Worm (Caenorhabditis elegans) whole organism, late embryonic: ENCODE data around the gene F53H4.6.

ENCODE experiments used
- C38D4.7 ChIP-seq: fragments of 200-800 bp; sonication (Bioruptor generic); optimal IDR thresholded peaks from 2 replicates; lab custom pipeline; 2018; ENCODE audit warnings: mild to moderate bottlenecking, missing genetic modification characterization, moderate library complexity, missing compliant biosample characterization
- K09A11.1 ChIP-seq: sonication (generic microtip); optimal IDR thresholded peaks from 2 replicates; lab custom pipeline; 2017; ENCODE audit warnings: antibody characterized with exemption, mild to moderate bottlenecking, missing genetic modification characterization, missing compliant biosample characterization; ENCODE audit not compliant: insufficient read depth
- T23F11.4 ChIP-seq: fragments of 200-800 bp; sonication (Bioruptor generic); optimal IDR thresholded peaks from 2 replicates; lab custom pipeline; 2018; ENCODE audit warnings: mild to moderate bottlenecking, missing genetic modification characterization, missing compliant biosample characterization
- ahr-1 ChIP-seq: sonication (generic microtip); optimal IDR thresholded peaks from 2 replicates; lab custom pipeline; 2016; ENCODE audit warnings: missing genetic modification characterization, missing compliant biosample characterization
- ceh-14 ChIP-seq: sonication (generic microtip); optimal IDR thresholded peaks from 2 replicates; lab custom pipeline; 2016; ENCODE audit warnings: missing genotype, missing genetic modification characterization, missing compliant biosample characterization
- ceh-18 ChIP-seq: sonication (generic microtip); optimal IDR thresholded peaks from 2 replicates; lab custom pipeline; 2016; ENCODE audit warnings: missing genetic modification characterization, missing compliant biosample characterization
- ceh-22 ChIP-seq: sonication (generic microtip); optimal IDR thresholded peaks from 2 replicates; lab custom pipeline; 2017; ENCODE audit warnings: missing biosample characterization, missing genetic modification characterization
- ceh-24 ChIP-seq: sonication (generic microtip); optimal IDR thresholded peaks from 2 replicates; lab custom pipeline; 2016; ENCODE audit warnings: mild to moderate bottlenecking, missing genetic modification characterization, missing compliant biosample characterization
- ceh-31 ChIP-seq: sonication (generic microtip); optimal IDR thresholded peaks from 2 replicates; lab custom pipeline; 2016; ENCODE audit warnings: missing genetic modification characterization, missing compliant biosample characterization
- ceh-45 ChIP-seq: fragments of 200-800 bp; sonication (Bioruptor generic); IDR thresholded peaks from 2 replicates; pipeline ENCODE4 v1.3.6; 2022; ENCODE audit warnings: missing genetic modification reagents, missing genetic modification characterization, missing compliant biosample characterization
- ceh-48 ChIP-seq: sonication (generic microtip); optimal IDR thresholded peaks from 2 replicates; lab custom pipeline; 2016; ENCODE audit warnings: missing genetic modification characterization, inconsistent platforms, missing compliant biosample characterization
- ceh-9 ChIP-seq: sonication (generic microtip); optimal IDR thresholded peaks from 2 replicates; lab custom pipeline; 2016; ENCODE audit warnings: mild to moderate bottlenecking, missing genetic modification characterization, inconsistent platforms, missing compliant biosample characterization
- dmd-4 ChIP-seq: sonication (generic microtip); optimal IDR thresholded peaks from 2 replicates; lab custom pipeline; 2016; ENCODE audit warnings: borderline replicate concordance, missing genetic modification characterization, missing compliant biosample characterization
- elt-2 ChIP-seq: sonication (generic microtip); optimal IDR thresholded peaks from 2 replicates; lab custom pipeline; 2016; ENCODE audit warnings: missing genetic modification reagents, missing genetic modification characterization, missing compliant biosample characterization
- elt-4 ChIP-seq: sonication (generic microtip); optimal IDR thresholded peaks from 2 replicates; lab custom pipeline; 2016; ENCODE audit warnings: missing genetic modification characterization, missing compliant biosample characterization
- ets-4 ChIP-seq: sonication (generic microtip); optimal IDR thresholded peaks from 2 replicates; lab custom pipeline; 2016; ENCODE audit warnings: missing genetic modification characterization, missing compliant biosample characterization
- eyg-1 ChIP-seq: sonication (generic microtip); optimal IDR thresholded peaks from 2 replicates; lab custom pipeline; 2016; ENCODE audit warnings: missing genotype, missing genetic modification characterization, missing compliant biosample characterization
- fax-1 ChIP-seq: sonication (generic microtip); optimal IDR thresholded peaks from 2 replicates; lab custom pipeline; 2016; ENCODE audit warnings: missing genotype, missing genetic modification characterization, missing compliant biosample characterization
- fkh-6 ChIP-seq: sonication (generic microtip); optimal IDR thresholded peaks from 2 replicates; lab custom pipeline; 2016; ENCODE audit warnings: missing genetic modification characterization, missing compliant biosample characterization
- gmeb-2 ChIP-seq: sonication (generic microtip); optimal IDR thresholded peaks from 2 replicates; lab custom pipeline; 2016; ENCODE audit warnings: missing genetic modification characterization, inconsistent platforms, missing compliant biosample characterization
- hlh-30 ChIP-seq: sonication (generic microtip); optimal IDR thresholded peaks from 2 replicates; lab custom pipeline; 2017; ENCODE audit warnings: antibody characterized with exemption, missing genetic modification characterization, missing compliant biosample characterization; ENCODE audit not compliant: insufficient read depth
- hlh-6 ChIP-seq: sonication (generic microtip); optimal IDR thresholded peaks from 2 replicates; lab custom pipeline; 2016; ENCODE audit warnings: missing genotype, missing genetic modification characterization, missing compliant biosample characterization
- lim-6 ChIP-seq: sonication (generic microtip); optimal IDR thresholded peaks from 2 replicates; lab custom pipeline; 2016; ENCODE audit warnings: missing genetic modification characterization, missing compliant biosample characterization
- lin-11 ChIP-seq: fragments of 200-800 bp; sonication (Bioruptor generic); optimal IDR thresholded peaks from 2 replicates; lab custom pipeline; 2018; ENCODE audit warnings: mild to moderate bottlenecking, missing genetic modification characterization, missing compliant biosample characterization
- nfya-1 ChIP-seq: sonication (generic microtip); optimal IDR thresholded peaks from 2 replicates; lab custom pipeline; 2017; ENCODE audit warnings: missing genetic modification characterization, mild to moderate bottlenecking, missing compliant biosample characterization, antibody characterized with exemption, moderate library complexity
- nhr-232 ChIP-seq: sonication (generic microtip); optimal IDR thresholded peaks from 2 replicates; lab custom pipeline; 2016; ENCODE audit warnings: missing genetic modification characterization, missing compliant biosample characterization
- pag-3 ChIP-seq: sonication (generic microtip); optimal IDR thresholded peaks from 2 replicates; lab custom pipeline; 2016; ENCODE audit warnings: missing compliant biosample characterization, missing genetic modification characterization, borderline replicate concordance
- pax-1 ChIP-seq: fragments of 150-350 bp; optimal IDR thresholded peaks from 2 replicates; lab custom pipeline; 2014; ENCODE audit warnings: missing biosample characterization, missing genetic modification characterization
- pha-2 ChIP-seq: sonication (generic microtip); optimal IDR thresholded peaks from 2 replicates; lab custom pipeline; 2017; ENCODE audit warnings: mild to moderate bottlenecking, missing genetic modification characterization, missing compliant biosample characterization
- sdc-2 ChIP-seq: sonication (generic microtip); optimal IDR thresholded peaks from 2 replicates; lab custom pipeline; 2016; ENCODE audit warnings: missing genotype, missing genetic modification characterization, missing compliant biosample characterization
- sox-4 ChIP-seq: sonication (generic microtip); optimal IDR thresholded peaks from 2 replicates; lab custom pipeline; 2017; ENCODE audit warnings: mild to moderate bottlenecking, missing genetic modification characterization, inconsistent platforms, missing compliant biosample characterization
- syd-9 ChIP-seq: sonication (generic microtip); optimal IDR thresholded peaks from 2 replicates; lab custom pipeline; 2016; ENCODE audit warnings: mild to moderate bottlenecking, missing genetic modification characterization, moderate library complexity, missing compliant biosample characterization
- tbx-2 ChIP-seq: sonication (generic microtip); optimal IDR thresholded peaks from 2 replicates; lab custom pipeline; 2016; ENCODE audit warnings: missing genetic modification characterization, missing compliant biosample characterization
- tbx-7 ChIP-seq: sonication (generic microtip); optimal IDR thresholded peaks from 2 replicates; lab custom pipeline; 2016; ENCODE audit warnings: missing genotype, missing genetic modification characterization, missing compliant biosample characterization
- unc-3 ChIP-seq, 2 experiments: fragments of 200-800 bp in 1 of 2; sonication (Bioruptor generic) in 1 of 2; sonication (generic microtip) in 1 of 2; conservative IDR thresholded peaks in 1 of 2; optimal IDR thresholded peaks in 1 of 2; 2 replicates each; pipeline versions ENCODE4 v1.3.6 to Lab custom; 2016 to 2022; ENCODE audit warnings: missing compliant biosample characterization in 2 of 2, missing genetic modification characterization in 2 of 2, missing genetic modification reagents in 1 of 2
- unc-42 ChIP-seq: sonication (generic microtip); optimal IDR thresholded peaks from 2 replicates; lab custom pipeline; 2016; ENCODE audit warnings: missing genotype, missing genetic modification characterization, missing compliant biosample characterization
- unc-86 ChIP-seq: sonication (generic microtip); optimal IDR thresholded peaks from 2 replicates; lab custom pipeline; 2016; ENCODE audit warnings: missing genetic modification characterization, missing compliant biosample characterization
- zip-5 ChIP-seq: sonication (generic microtip); optimal IDR thresholded peaks from 2 replicates; lab custom pipeline; 2016; ENCODE audit warnings: missing genetic modification characterization, missing compliant biosample characterization
- ztf-16 ChIP-seq: sonication (generic microtip); optimal IDR thresholded peaks from 2 replicates; lab custom pipeline; 2017; ENCODE audit warnings: missing genetic modification characterization, missing compliant biosample characterization

F53H4.6 gene

DNA sequence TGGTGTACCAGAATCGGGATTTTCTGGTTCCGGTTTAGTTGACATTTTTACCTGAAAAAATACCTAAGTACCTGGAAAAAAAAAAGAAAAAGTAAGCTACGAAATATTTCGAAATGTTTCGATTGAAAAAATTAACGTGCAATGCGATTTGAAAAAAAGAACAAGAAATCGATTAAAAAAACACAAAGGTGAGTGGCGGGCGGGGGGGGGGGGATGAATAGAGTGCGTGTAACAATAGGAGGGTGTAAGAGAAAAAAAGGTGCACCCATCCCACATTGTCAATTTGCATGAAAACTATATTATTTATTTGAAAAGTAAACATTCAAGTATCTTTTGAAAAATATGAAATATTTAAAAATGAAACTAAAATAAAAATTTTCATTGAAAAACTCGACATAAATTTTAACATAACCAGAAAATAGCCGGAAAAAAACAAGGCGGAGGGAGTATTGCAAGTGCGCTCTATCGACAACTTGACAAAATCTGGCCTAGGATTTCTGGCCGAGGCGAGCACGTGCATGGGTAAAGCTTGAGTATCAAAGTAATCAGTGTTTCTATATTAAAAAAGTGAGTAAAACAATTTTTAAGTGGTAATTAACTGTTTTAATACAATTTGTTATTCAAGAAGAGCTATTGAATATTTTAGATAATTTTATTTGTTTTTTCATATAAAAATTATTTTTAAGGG is 5.6 kb upstream of the F53H4.6 start, which contains the start of the genes csb-1 and F53H4.4:
Gene csb-1, minus strand, starts transcription at position 51 of the 688 bp plus-strand sequence.
Gene F53H4.4, plus strand, starts transcription at position 520 of the 688 bp plus-strand sequence.
- TF ChIP-seq ceh-18 (tag; lab: Kevin White, UChicago) (peak; percentile 23), dmd-4 (tag; lab: Kevin White, UChicago) (no peak), ceh-31 (tag; lab: Kevin White, UChicago) (peak; percentile 76), pax-1 (no peak), ceh-14 (tag; lab: Kevin White, UChicago) (peak; percentile 15), T23F11.4 (no peak), hlh-30 (peak; percentile 67), ets-4 (peak; percentile 36), tbx-2 (peak; percentile 32), fkh-6 (no peak), unc-86 (tag; lab: Kevin White, UChicago) (no peak), nfya-1 (tag; lab: Kevin White, UChicago) (peak; percentile 9), eyg-1 (no peak), ceh-24 (tag; lab: Kevin White, UChicago) (no peak), elt-2 (peak; percentile 7), zip-5 (tag; lab: Kevin White, UChicago) (no peak)

DNA sequence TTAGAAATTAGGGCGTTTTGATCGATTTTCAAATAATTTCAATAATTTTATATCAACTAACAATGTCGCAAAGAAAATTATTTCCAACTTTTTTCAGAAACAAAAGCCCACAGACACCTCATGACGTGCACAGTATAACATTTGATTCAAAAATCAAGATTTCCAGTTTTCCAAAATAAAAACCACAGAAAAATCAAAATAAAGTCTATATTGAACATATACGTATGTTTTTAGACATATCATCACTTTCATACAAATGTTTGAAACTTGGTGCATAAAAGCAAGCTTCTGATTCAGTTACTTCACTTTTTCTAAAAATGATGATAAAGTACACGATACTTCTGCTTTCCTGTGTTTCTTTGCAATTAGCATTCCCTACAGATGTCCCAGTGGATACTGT is 3.6 kb downstream of the F53H4.6 start, which contains the start of gene F53H4.2:
Gene F53H4.2, plus strand, starts transcription at position 301 of the 400 bp plus-strand sequence.
- no peak for TF ChIP-seq unc-42 (tag; lab: Kevin White, UChicago)
- TF ChIP-seq syd-9 (tag; lab: Kevin White, UChicago) = no peak
- no peak for TF ChIP-seq ahr-1 (tag; lab: Kevin White, UChicago)
- TF ChIP-seq sox-4 = no peak
- no peak for TF ChIP-seq ceh-9 (tag; lab: Kevin White, UChicago)
- no peak for TF ChIP-seq nhr-232 (tag; lab: Kevin White, UChicago)
- TF ChIP-seq ceh-31 (tag; lab: Kevin White, UChicago) = no peak
- no peak for TF ChIP-seq pag-3 (tag; lab: Kevin White, UChicago)
- TF ChIP-seq unc-3 (GFP tag; conservative IDR thresholded peaks at IDR 0.05; lab: Robert Waterston, UW) = no peak
- no peak for TF ChIP-seq unc-3 (tag; optimal IDR thresholded peaks at IDR 0.05; lab: Kevin White, UChicago)
- TF ChIP-seq pha-2 (tag; lab: Kevin White, UChicago) = no peak
- TF ChIP-seq zip-5 (tag; lab: Kevin White, UChicago) = no peak
- no peak for TF ChIP-seq lim-6 (tag; lab: Kevin White, UChicago)
- no peak for TF ChIP-seq C38D4.7 (GFP tag; lab: Kevin White, UChicago)
- no peak for TF ChIP-seq K09A11.1 (tag; lab: Kevin White, UChicago)
- TF ChIP-seq ceh-22 (tag; lab: Kevin White, UChicago) = no peak
- no peak for TF ChIP-seq hlh-6 (tag; lab: Kevin White, UChicago)
- no peak for TF ChIP-seq ceh-45 (GFP tag; lab: Robert Waterston, UW)
- no peak for TF ChIP-seq ets-4
- TF ChIP-seq ztf-16 (tag; lab: Kevin White, UChicago) = no peak
- TF ChIP-seq gmeb-2 = no peak

DNA sequence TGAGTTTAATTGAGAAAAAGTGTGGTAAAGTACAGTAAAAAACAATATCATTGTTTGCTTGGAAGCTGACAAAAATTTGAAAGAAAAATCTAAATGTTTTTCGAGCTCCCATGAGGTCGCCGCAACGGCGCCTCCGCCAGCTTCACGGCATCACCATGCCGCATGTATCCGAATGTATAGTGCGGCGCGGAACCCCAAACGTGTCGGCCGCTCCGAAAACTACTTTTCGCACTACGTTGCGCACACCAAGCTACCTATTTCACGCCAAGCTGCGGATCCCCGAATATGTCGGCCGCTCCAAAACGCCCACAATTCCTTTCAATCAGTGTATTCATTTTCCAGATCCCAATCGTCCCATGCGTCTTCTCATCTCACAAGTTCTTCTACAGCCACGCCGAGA is 9.4 kb downstream of the F53H4.6 start:
- no peak for TF ChIP-seq ets-4
- TF ChIP-seq ceh-48 (tag; lab: Kevin White, UChicago) = no peak
- no peak for TF ChIP-seq sdc-2
- no peak for TF ChIP-seq tbx-7 (tag; lab: Kevin White, UChicago)
- no peak for TF ChIP-seq lin-11 (tag; lab: Kevin White, UChicago)
- TF ChIP-seq ceh-45 (GFP tag; lab: Robert Waterston, UW) = no peak
- no peak for TF ChIP-seq fax-1 (tag; lab: Kevin White, UChicago)
- no peak for TF ChIP-seq dmd-4 (tag; lab: Kevin White, UChicago)
- TF ChIP-seq elt-4 (tag; lab: Kevin White, UChicago) = no peak
